Worm (Caenorhabditis elegans) whole organism, young adult: Measurements from ENCODE around the gene tlk-1.
A peak's percentile ranks its signal among the peaks of the same experiment; 100 is the strongest.

Source experiments
- F23B12.7 ChIP-seq: sonication (generic microtip); optimal IDR thresholded peaks from 2 replicates; lab custom pipeline; 2017; ENCODE audit warnings: missing genetic modification characterization, mild to moderate bottlenecking, missing compliant biosample characterization, antibody characterized with exemption, moderate library complexity; ENCODE audit not compliant: insufficient read depth
- F37B4.10 ChIP-seq: fragments of 200-800 bp; sonication (Bioruptor generic); IDR thresholded peaks from 2 replicates; pipeline ENCODE4 v1.3.6; 2022; ENCODE audit warnings: missing genetic modification characterization, missing compliant biosample characterization
- F39B2.1 ChIP-seq: fragments of 200-800 bp; sonication (Bioruptor generic); IDR thresholded peaks from 2 replicates; pipeline ENCODE4 v1.3.6; 2022; ENCODE audit warnings: missing genetic modification reagents, missing genetic modification characterization, missing compliant biosample characterization
- F49E8.2 ChIP-seq: sonication (generic microtip); optimal IDR thresholded peaks from 3 replicates; lab custom pipeline; 2017; ENCODE audit warnings: missing genetic modification characterization, mild to moderate bottlenecking, missing compliant biosample characterization, antibody characterized with exemption, moderate library complexity; ENCODE audit not compliant: insufficient read depth
- F57A8.1 ChIP-seq: fragments of 200-800 bp; sonication (Bioruptor generic); optimal IDR thresholded peaks from 2 replicates; lab custom pipeline; 2018; ENCODE audit warnings: mild to moderate bottlenecking, missing genetic modification characterization, moderate library complexity, missing compliant biosample characterization
- K11D2.4 ChIP-seq: fragments of 200-800 bp; sonication (Bioruptor generic); IDR thresholded peaks from 2 replicates; pipeline ENCODE4 v1.3.6; 2022; ENCODE audit warnings: missing genetic modification reagents, missing genetic modification characterization, missing compliant biosample characterization
- K12H6.12 ChIP-seq: fragments of 200-800 bp; sonication (Bioruptor generic); optimal IDR thresholded peaks from 2 replicates; lab custom pipeline; 2018; ENCODE audit warnings: mild to moderate bottlenecking, missing genetic modification characterization, missing compliant biosample characterization
- Y95B8A.8 ChIP-seq: fragments of 200-800 bp; sonication (Bioruptor generic); IDR thresholded peaks from 2 replicates; pipeline ENCODE4 v1.3.6; 2022; ENCODE audit warnings: missing genetic modification reagents, missing genetic modification characterization, missing compliant biosample characterization
- akir-1 ChIP-seq: fragments of 200-800 bp; sonication (Bioruptor generic); optimal IDR thresholded peaks from 2 replicates; lab custom pipeline; 2018; ENCODE audit warnings: mild to moderate bottlenecking, missing genetic modification characterization, moderate library complexity, missing compliant biosample characterization
- athp-1 ChIP-seq: sonication (generic microtip); optimal IDR thresholded peaks from 2 replicates; lab custom pipeline; 2017; ENCODE audit warnings: mild to moderate bottlenecking, missing genetic modification characterization, missing compliant biosample characterization
- attf-3 ChIP-seq: fragments of 200-800 bp; sonication (Bioruptor generic); conservative IDR thresholded peaks from 2 replicates; pipeline ENCODE4 v1.3.6; 2022; ENCODE audit warnings: missing genetic modification reagents, missing genetic modification characterization, missing compliant biosample characterization
- attf-5 ChIP-seq: fragments of 200-800 bp; sonication (Bioruptor generic); optimal IDR thresholded peaks from 2 replicates; lab custom pipeline; 2018; ENCODE audit warnings: mild to moderate bottlenecking, missing genetic modification characterization, missing compliant biosample characterization
- cebp-1 ChIP-seq, 2 experiments: fragments of 200-800 bp in 1 of 2; sonication (Bioruptor generic) in 1 of 2; sonication (generic microtip) in 1 of 2; IDR thresholded peaks in 1 of 2; optimal IDR thresholded peaks in 1 of 2; 2 replicates each; pipeline versions ENCODE4 v1.3.6 to Lab custom; 2017 to 2022; ENCODE audit warnings: missing compliant biosample characterization in 2 of 2, missing genetic modification characterization in 2 of 2, mild to moderate bottlenecking in 1 of 2, missing genetic modification reagents in 1 of 2, moderate library complexity in 1 of 2
- ceh-27 ChIP-seq: fragments of 200-800 bp; sonication (Bioruptor generic); optimal IDR thresholded peaks from 2 replicates; lab custom pipeline; 2018; ENCODE audit warnings: mild to moderate bottlenecking, missing genetic modification characterization, moderate library complexity, missing compliant biosample characterization
- ceh-79 ChIP-seq: sonication (generic microtip); optimal IDR thresholded peaks from 2 replicates; lab custom pipeline; 2017; ENCODE audit warnings: mild to moderate bottlenecking, missing genetic modification characterization, missing compliant biosample characterization
- die-1 ChIP-seq: sonication (generic microtip); optimal IDR thresholded peaks from 2 replicates; lab custom pipeline; 2016; ENCODE audit warnings: missing genotype, mild to moderate bottlenecking, missing genetic modification characterization, missing compliant biosample characterization
- dox-1 ChIP-seq: fragments of 200-800 bp; sonication (Bioruptor generic); IDR thresholded peaks from 2 replicates; pipeline ENCODE4 v1.3.6; 2022; ENCODE audit warnings: missing genetic modification reagents, missing genetic modification characterization, missing compliant biosample characterization
- dpff-1 ChIP-seq: sonication (generic microtip); optimal IDR thresholded peaks from 2 replicates; lab custom pipeline; 2017; ENCODE audit warnings: mild to moderate bottlenecking, missing genetic modification characterization, missing compliant biosample characterization
- egl-18 ChIP-seq: fragments of 200-800 bp; sonication (Bioruptor generic); IDR thresholded peaks from 2 replicates; pipeline ENCODE4 v1.3.6; 2022; ENCODE audit warnings: missing genetic modification reagents, missing genetic modification characterization, missing compliant biosample characterization
- egrh-3 ChIP-seq: fragments of 200-800 bp; sonication (Bioruptor generic); IDR thresholded peaks from 2 replicates; pipeline ENCODE4 v1.3.6; 2022; ENCODE audit warnings: missing genetic modification reagents, missing genetic modification characterization, missing compliant biosample characterization
- ets-4 ChIP-seq: fragments of 200-800 bp; sonication (Bioruptor generic); optimal IDR thresholded peaks from 2 replicates; lab custom pipeline; 2018; ENCODE audit warnings: mild to moderate bottlenecking, missing genetic modification characterization, missing compliant biosample characterization
- hmg-1.2 ChIP-seq: fragments of 200-800 bp; sonication (Bioruptor generic); IDR thresholded peaks from 2 replicates; pipeline ENCODE4 v1.3.6; 2022; ENCODE audit warnings: missing genetic modification reagents, missing genetic modification characterization, missing compliant biosample characterization
- hmg-20 ChIP-seq: fragments of 200-800 bp; sonication (Bioruptor generic); IDR thresholded peaks from 2 replicates; pipeline ENCODE4 v1.3.6; 2022; ENCODE audit warnings: missing genetic modification reagents, missing genetic modification characterization, missing compliant biosample characterization
- lag-1 ChIP-seq: fragments of 200-800 bp; sonication (Bioruptor generic); IDR thresholded peaks from 2 replicates; pipeline ENCODE4 v1.3.6; 2022; ENCODE audit warnings: missing genetic modification reagents, missing genetic modification characterization, missing compliant biosample characterization
- lin-35 ChIP-seq, 3 experiments: fragments of 150-350 bp in 2 of 3; sonication (generic microtip) in 1 of 3; optimal IDR thresholded peaks; 2 replicates each; lab custom pipeline; 2014 to 2018; ENCODE audit warnings: missing biosample characterization in 3 of 3, missing genetic modification characterization in 3 of 3, missing genetic modification reagents in 3 of 3
- lin-40 ChIP-seq: sonication (generic microtip); optimal IDR thresholded peaks from 2 replicates; lab custom pipeline; 2016; ENCODE audit warnings: missing genetic modification characterization, mild to moderate bottlenecking, missing compliant biosample characterization, missing genotype, missing genetic modification reagents
- lsl-1 ChIP-seq: fragments of 200-800 bp; sonication (Bioruptor generic); optimal IDR thresholded peaks from 2 replicates; lab custom pipeline; 2018; ENCODE audit warnings: mild to moderate bottlenecking, missing genetic modification characterization, moderate library complexity, missing compliant biosample characterization
- madf-10 ChIP-seq: sonication (generic microtip); optimal IDR thresholded peaks from 2 replicates; lab custom pipeline; 2016; ENCODE audit warnings: mild to moderate bottlenecking, missing genetic modification characterization, missing compliant biosample characterization
- mcd-1 ChIP-seq: fragments of 200-800 bp; sonication (Bioruptor generic); IDR thresholded peaks from 2 replicates; pipeline ENCODE4 v1.3.6; 2022; ENCODE audit warnings: missing genetic modification reagents, missing genetic modification characterization, missing compliant biosample characterization
- mxl-1 ChIP-seq: sonication (generic microtip); optimal IDR thresholded peaks from 2 replicates; lab custom pipeline; 2016; ENCODE audit warnings: missing genetic modification characterization, missing compliant biosample characterization
- nfyb-1 ChIP-seq: fragments of 200-800 bp; sonication (Bioruptor generic); IDR thresholded peaks from 2 replicates; pipeline ENCODE4 v1.3.6; 2022; ENCODE audit warnings: missing genetic modification reagents, missing genetic modification characterization, missing compliant biosample characterization
- nhr-120 ChIP-seq: fragments of 200-800 bp; sonication (Bioruptor generic); IDR thresholded peaks from 2 replicates; pipeline ENCODE4 v1.3.6; 2022; ENCODE audit warnings: missing genetic modification characterization, missing compliant biosample characterization
- nhr-80 ChIP-seq: sonication (generic microtip); optimal IDR thresholded peaks from 2 replicates; lab custom pipeline; 2016; ENCODE audit warnings: missing genetic modification characterization, missing compliant biosample characterization
- rcor-1 ChIP-seq: fragments of 200-800 bp; sonication (Bioruptor generic); IDR thresholded peaks from 2 replicates; pipeline ENCODE4 v1.3.6; 2022; ENCODE audit warnings: missing genetic modification reagents, missing genetic modification characterization, missing compliant biosample characterization
- rec-8 ChIP-seq, 2 experiments: sonication (generic microtip); optimal IDR thresholded peaks; 2 replicates each; lab custom pipeline; 2016; ENCODE audit warnings: mild to moderate bottlenecking in 2 of 2, missing genetic modification characterization in 2 of 2, missing genetic modification reagents in 2 of 2, missing genotype in 2 of 2, missing biosample characterization in 1 of 2, missing compliant biosample characterization in 1 of 2, moderate library complexity in 1 of 2
- snpc-4 ChIP-seq, 5 experiments: fragments of 150-350 bp in 1 of 5; sonication (generic microtip) in 4 of 5; optimal IDR thresholded peaks; 2 replicates each; lab custom pipeline; 2014 to 2018; ENCODE audit warnings: missing genetic modification characterization in 5 of 5, missing biosample characterization in 3 of 5, antibody characterized with exemption in 2 of 5, mild to moderate bottlenecking in 2 of 5, missing compliant biosample characterization in 2 of 5, missing genotype in 2 of 5, moderate library complexity in 2 of 5, missing genetic modification reagents in 1 of 5
- xnd-1 ChIP-seq: sonication (generic microtip); optimal IDR thresholded peaks from 2 replicates; lab custom pipeline; 2016; ENCODE audit warnings: missing genotype, missing genetic modification reagents, missing genetic modification characterization, missing compliant biosample characterization
- zfh-2 ChIP-seq: fragments of 200-800 bp; sonication (Bioruptor generic); conservative IDR thresholded peaks from 2 replicates; pipeline ENCODE4 v1.3.6; 2022; ENCODE audit warnings: missing genetic modification reagents, missing genetic modification characterization, missing compliant biosample characterization
- ztf-28 ChIP-seq: fragments of 200-800 bp; sonication (Bioruptor generic); IDR thresholded peaks from 2 replicates; pipeline ENCODE4 v1.3.6; 2022; ENCODE audit warnings: missing genetic modification reagents, missing genetic modification characterization, missing compliant biosample characterization

The tlk-1 gene

DNA sequence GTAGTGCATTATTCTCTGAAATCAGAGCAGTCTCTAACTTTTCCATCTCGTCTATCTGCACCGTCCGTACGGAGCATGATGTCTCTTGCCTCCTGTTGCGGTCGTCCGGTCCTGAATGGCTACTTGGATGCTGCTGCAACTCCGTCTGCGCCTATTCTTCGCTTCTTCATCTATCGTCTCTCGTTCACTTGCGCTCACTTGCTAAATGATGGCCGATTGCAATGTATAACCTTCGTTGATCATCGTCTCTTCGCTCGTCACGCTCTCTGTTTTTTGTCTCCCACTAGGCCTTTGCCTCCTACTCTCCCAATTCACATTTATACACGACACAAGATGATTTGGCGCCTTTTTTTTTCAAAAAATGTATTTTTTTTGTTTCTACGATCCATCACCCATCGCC is 2.4 kb upstream of the tlk-1 start (continued):
- peak; percentile 26 for TF ChIP-seq lin-40 (tag; lab: Kevin White, UChicago)
- TF ChIP-seq mcd-1 (GFP tag; lab: Robert Waterston, UW): 0 out of 2 replicates have a peak, but pooled peaks have one; percentile 38
- TF ChIP-seq zfh-2 (GFP tag; lab: Robert Waterston, UW): no peak
- TF ChIP-seq lag-1 (GFP tag; lab: Robert Waterston, UW): no peak
- no peak for TF ChIP-seq F37B4.10 (GFP tag; lab: Robert Waterston, UW)
- TF ChIP-seq K12H6.12 (tag; lab: Kevin White, UChicago): peak; percentile 12
- no peak for TF ChIP-seq cebp-1 (GFP tag; IDR thresholded peaks at IDR 0.05; lab: Robert Waterston, UW)
- TF ChIP-seq cebp-1 (tag; optimal IDR thresholded peaks at IDR 0.05; lab: Kevin White, UChicago): peak; percentile 58
- peak; percentile 56; the same call in 1 of the 2 replicates for TF ChIP-seq hmg-1.2 (GFP tag; lab: Robert Waterston, UW)
- TF ChIP-seq F39B2.1 (GFP tag; lab: Robert Waterston, UW): no peak
- TF ChIP-seq F23B12.7 (tag; lab: Kevin White, UChicago): no peak
- TF ChIP-seq rec-8 (tag; optimal IDR thresholded peaks at IDR 0.05; lab: Kevin White, UChicago): no peak
- no peak for TF ChIP-seq xnd-1 (tag; lab: Kevin White, UChicago)
- TF ChIP-seq ceh-27 (GFP tag; lab: Kevin White, UChicago): peak; percentile 5
- no peak for TF ChIP-seq egl-18
- no peak for TF ChIP-seq rcor-1
- TF ChIP-seq nhr-80: peak; percentile 97
- peak; percentile 78 for TF ChIP-seq dox-1 (GFP tag; lab: Robert Waterston, UW)
- TF ChIP-seq athp-1 (tag; lab: Kevin White, UChicago): no peak
- no peak for TF ChIP-seq lin-35 (GFP tag; optimal IDR thresholded peaks at IDR 0.05; lab: Kevin White, UChicago)
- TF ChIP-seq dpff-1 (tag; lab: Kevin White, UChicago): no peak
- no peak for TF ChIP-seq ceh-79
- no peak for TF ChIP-seq nhr-120 (GFP tag; lab: Robert Waterston, UW)
- no peak for TF ChIP-seq snpc-4 (GFP tag; optimal IDR thresholded peaks at IDR 0.05; lab: Kevin White, UChicago)
- peak in 2 of 4 experiments; percentile 28 to 56 for TF ChIP-seq snpc-4 (tag; optimal IDR thresholded peaks at IDR 0.05; lab: Kevin White, UChicago)
- TF ChIP-seq madf-10 (tag; lab: Kevin White, UChicago): no peak
- TF ChIP-seq akir-1: no peak
- no peak for TF ChIP-seq nfyb-1 (GFP tag; lab: Robert Waterston, UW)
- TF ChIP-seq mxl-1 (tag; lab: Kevin White, UChicago): no peak
- no peak for TF ChIP-seq lsl-1 (GFP tag; lab: Kevin White, UChicago)
- TF ChIP-seq egrh-3 (GFP tag; lab: Robert Waterston, UW): no peak
- TF ChIP-seq die-1: no peak
- no peak for TF ChIP-seq hmg-20 (GFP tag; lab: Robert Waterston, UW)
- 0 out of 2 replicates have a peak, but pooled peaks have one; percentile 10 for TF ChIP-seq K11D2.4 (GFP tag; lab: Robert Waterston, UW)
- TF ChIP-seq F49E8.2: no peak
- TF ChIP-seq ztf-28 (GFP tag; lab: Robert Waterston, UW): no peak
- TF ChIP-seq F57A8.1 (GFP tag; lab: Kevin White, UChicago): no peak
- no peak for TF ChIP-seq attf-3 (GFP tag; lab: Robert Waterston, UW)
- TF ChIP-seq attf-5 (GFP tag; lab: Kevin White, UChicago): peak; percentile 38
- no peak for TF ChIP-seq Y95B8A.8 (GFP tag; lab: Robert Waterston, UW)
- TF ChIP-seq ets-4 (GFP tag; lab: Kevin White, UChicago): peak; percentile 4
